Fruit fly (Drosophila melanogaster) S2 (cell line): ENCODE measurements around the gene CG8483.

Source experiments
- CG8478 ChIP-seq: fragments of >200 bp; optimal IDR thresholded peaks from 2 replicates; lab custom pipeline; 2018
- CTCF ChIP-seq, 2 experiments: fragments of >200 bp; optimal IDR thresholded peaks; 2 replicates each; lab custom pipeline; 2018

DNA sequence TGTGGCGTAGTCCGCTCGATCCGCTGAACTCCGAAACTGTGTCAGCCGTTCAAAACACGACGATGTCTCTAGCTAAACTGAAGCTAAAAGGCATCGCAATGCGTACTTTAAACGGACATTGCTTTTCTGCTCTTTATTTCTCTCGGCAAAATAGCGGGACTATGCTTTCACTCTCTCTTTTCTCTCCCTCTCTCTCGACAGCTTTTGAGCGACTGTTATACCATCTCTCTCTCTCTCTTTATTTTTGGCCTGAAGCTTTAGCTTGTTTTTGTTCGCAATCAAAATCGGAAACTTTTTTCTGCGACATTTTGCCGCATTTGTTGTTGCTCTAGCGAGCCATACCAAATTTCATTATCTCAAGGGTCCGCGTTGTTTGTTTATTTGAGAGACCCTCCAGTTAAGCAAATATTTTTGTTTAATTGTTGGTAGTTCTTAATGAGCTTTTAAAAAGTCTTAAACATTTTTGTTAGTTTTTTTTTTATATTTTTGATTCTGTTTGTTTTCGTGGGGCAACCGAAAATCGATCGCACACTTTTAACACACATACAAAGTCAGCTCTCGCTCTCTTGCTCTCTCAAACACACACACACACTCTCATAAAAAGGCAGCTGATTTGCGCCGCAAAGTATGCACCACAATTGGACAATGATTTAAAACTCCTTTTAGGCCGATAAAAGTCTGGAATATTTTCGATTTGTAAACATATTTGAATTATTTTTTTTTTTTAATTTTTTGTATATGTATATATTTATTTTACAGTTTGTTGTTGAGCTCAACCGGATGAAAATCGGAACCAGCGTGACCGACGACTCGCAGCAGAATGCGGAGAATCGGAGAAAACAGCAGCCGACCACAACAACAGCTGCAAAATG lies 44.7 kb upstream of the CG8483 start, which contains the start of gene Ace:
- TF ChIP-seq CTCF (optimal IDR thresholded peaks at IDR 0.05; lab: Kevin White, UChicago), result no peak
- TF ChIP-seq CG8478 (lab: Kevin White, UChicago), result no peak
